Fruit fly (Drosophila melanogaster): Measurements from ENCODE around the gene kek5.
A peak's percentile ranks its signal among the peaks of the same experiment; 100 is the strongest.

The kek5 gene

DNA sequence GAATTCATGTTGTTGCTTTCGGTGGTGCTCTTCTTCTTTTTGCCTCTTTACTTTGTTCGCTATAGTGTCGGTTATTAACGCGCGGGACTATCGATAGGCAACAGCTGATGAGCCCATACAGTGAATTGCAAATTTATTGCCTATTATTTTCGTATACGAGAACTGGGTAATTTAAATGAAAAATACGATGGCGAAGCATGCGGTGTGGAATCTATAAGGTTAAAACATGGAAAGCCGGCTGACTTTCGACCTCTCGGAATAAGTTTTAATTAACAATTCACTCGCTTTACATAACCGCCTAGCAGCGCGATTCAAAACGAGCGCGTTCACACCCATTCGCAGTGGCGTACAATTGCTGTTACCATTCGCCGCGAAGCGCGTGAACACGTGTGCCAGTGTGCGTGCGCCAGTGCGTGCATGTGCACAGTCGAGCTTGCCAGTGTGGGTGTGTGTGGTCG is 126.9 kb downstream of the kek5 start, which contains the start of the genes Naa15-16 and mRpS14 (continued):
- TF ChIP-seq ham (GFP tag; IDR thresholded peaks at IDR 0.05) (no peak), pnt (GFP tag; optimal IDR thresholded peaks at IDR 0.05) (no peak), CG8924 (tag; optimal IDR thresholded peaks at IDR 0.05) (no peak), dpn (GFP tag; optimal IDR thresholded peaks at IDR 0.05) (no peak), CG31365 (tag; optimal IDR thresholded peaks at IDR 0.05) (no peak), Dp (GFP tag; optimal IDR thresholded peaks at IDR 0.05) (peak; percentile 79), trem (tag; optimal IDR thresholded peaks at IDR 0.05) (peak; percentile 47)

DNA sequence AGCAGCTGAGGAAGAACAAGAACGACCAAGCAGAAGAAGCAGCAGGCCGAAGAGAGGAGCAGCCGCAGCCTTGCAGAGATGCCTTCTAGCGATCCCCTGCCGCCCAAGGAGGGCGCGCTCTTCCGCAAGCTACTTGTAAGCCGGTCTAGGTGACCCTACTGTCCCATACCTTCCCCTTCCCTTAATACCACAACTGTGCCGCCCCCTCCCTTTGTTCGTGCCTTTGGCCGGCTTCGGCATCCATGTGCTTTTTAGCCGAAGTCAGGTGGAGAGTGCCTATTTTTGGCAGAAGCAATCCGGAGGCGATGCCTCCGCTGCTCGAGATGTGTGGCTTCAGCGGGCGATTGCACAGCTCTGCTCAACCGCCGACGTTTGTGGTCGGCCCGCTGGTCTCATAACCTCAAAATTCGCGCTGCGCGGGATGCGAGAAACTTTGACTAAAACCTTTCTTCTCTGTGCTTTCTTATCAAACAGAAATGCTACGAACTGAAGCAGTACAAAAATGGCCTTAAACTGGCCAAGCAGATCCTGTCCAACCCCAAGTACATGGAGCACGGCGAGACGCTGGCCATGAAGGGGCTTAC is 127.7 kb downstream of the kek5 start:
- TF ChIP-seq bigmax (GFP tag; optimal IDR thresholded peaks at IDR 0.05) (peak; percentile 93), dm (GFP tag; optimal IDR thresholded peaks at IDR 0.05) (peak; percentile 34), crol (GFP tag; IDR thresholded peaks at IDR 0.05) (peak; percentile 86), CG34422 (GFP tag; IDR thresholded peaks at IDR 0.05) (peak; percentile 58; the same call in 2 of the 3 replicates), D (optimal IDR thresholded peaks at IDR 0.05) (no peak), D (GFP tag; optimal IDR thresholded peaks at IDR 0.05) (no peak), CG17912 (GFP tag; optimal IDR thresholded peaks at IDR 0.05) (no peak), CG17385 (GFP tag; optimal IDR thresholded peaks at IDR 0.05) (peak; percentile 78), Med (GFP tag) (peak; percentile 27)

DNA sequence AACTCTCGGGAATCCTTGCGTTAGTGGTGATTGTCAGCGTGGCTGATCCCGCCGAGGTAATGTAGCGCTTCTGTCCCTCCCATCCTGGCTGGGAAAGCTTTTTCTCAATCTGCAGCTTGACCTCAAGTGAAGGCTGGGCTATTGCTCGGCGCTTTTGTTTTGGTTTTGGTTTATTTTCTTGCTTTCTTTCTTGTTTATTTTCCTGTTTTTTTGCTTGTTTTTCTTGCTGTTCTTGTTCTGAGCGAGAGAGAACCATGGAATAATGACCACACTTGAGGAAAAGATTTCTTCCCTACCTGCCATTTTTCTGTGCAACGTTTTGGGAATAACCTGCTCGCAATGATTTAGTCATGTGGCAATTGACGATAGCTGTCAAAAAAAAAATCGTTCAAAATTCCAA is 132.1 kb downstream of the kek5 start:
- no peak for TF ChIP-seq chinmo (GFP tag; IDR thresholded peaks at IDR 0.05; ENCODE audit: partially characterized antibody)
- TF ChIP-seq chif (GFP tag; optimal IDR thresholded peaks at IDR 0.05): no peak
- no peak for TF ChIP-seq pan (optimal IDR thresholded peaks at IDR 0.05)
- no peak for TF ChIP-seq pan (GFP tag; optimal IDR thresholded peaks at IDR 0.05 in 1 of 2, IDR thresholded peaks at IDR 0.05 in 1 of 2)
- TF ChIP-seq nom (GFP tag; optimal IDR thresholded peaks at IDR 0.05): peak; percentile 95
- peak in 1 of 2 experiments; percentile 73 for TF ChIP-seq bsh (GFP tag; optimal IDR thresholded peaks at IDR 0.05)
- TF ChIP-seq CG10431 (GFP tag; optimal IDR thresholded peaks at IDR 0.05): no peak
- 0 out of 2 replicates have a peak, but pooled peaks have one; percentile 22 for TF ChIP-seq Drgx (GFP tag; IDR thresholded peaks at IDR 0.05)
- TF ChIP-seq Ravus (GFP tag; IDR thresholded peaks at IDR 0.05): no peak

DNA sequence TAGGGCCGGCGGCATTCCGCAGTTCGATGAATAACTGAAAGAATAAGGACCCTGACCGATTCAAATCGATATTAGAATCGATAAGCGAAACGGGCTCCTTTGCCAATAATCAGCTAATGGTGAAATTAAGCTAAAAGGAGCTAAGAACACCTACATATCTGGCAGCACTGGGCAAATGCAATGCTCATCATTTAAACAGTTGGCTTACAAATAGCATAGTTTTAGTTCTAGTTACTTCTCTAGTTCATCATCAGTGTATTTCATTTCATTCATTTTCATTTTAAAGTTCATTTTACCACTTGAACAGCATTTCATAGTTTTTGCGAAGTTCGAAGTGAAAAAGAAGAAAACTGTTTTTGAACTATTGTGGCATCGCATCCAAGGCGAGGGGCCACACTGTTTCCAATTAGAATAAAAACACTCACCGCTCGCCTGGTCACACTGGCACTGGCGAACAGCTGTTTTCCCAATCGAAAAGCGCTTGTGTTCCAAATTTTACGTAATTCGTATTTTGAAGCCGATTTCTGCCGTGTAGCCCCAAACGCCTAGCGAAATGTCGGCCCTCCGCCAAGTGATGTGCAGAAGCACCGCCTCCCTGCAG is 139.1 kb downstream of the kek5 start, which contains the start of the genes pcm and ND-18:
Gene pcm (minus strand): TSS at position 28 of the 601 bp plus-strand sequence.
Gene ND-18 (plus strand): TSS at position 438 of the 601 bp plus-strand sequence.
- TF ChIP-seq CG2116 (GFP tag; optimal IDR thresholded peaks at IDR 0.05) (peak; percentile 66), CG32772 (GFP tag; IDR thresholded peaks at IDR 0.05) (no peak), bigmax (GFP tag; optimal IDR thresholded peaks at IDR 0.05) (no peak), CG4820 (GFP tag; optimal IDR thresholded peaks at IDR 0.05) (no peak), nmo (GFP tag; optimal IDR thresholded peaks at IDR 0.05) (peak; percentile 9), CG10366 (GFP tag; IDR thresholded peaks at IDR 0.05) (no peak), C15 (GFP tag; IDR thresholded peaks at IDR 0.05) (no peak), trem (tag; optimal IDR thresholded peaks at IDR 0.05) (peak; percentile 1), p53 (GFP tag; optimal IDR thresholded peaks at IDR 0.05) (no peak), sc (optimal IDR thresholded peaks at IDR 0.05) (no peak), sc (GFP tag; optimal IDR thresholded peaks at IDR 0.05) (no peak), Max (GFP tag; optimal IDR thresholded peaks at IDR 0.05) (peak; percentile 9), CG13287 (GFP tag; IDR thresholded peaks at IDR 0.05; ENCODE audit: partially characterized antibody) (peak; percentile 18; the same call in 1 of the 2 replicates), CG11085 (GFP tag; IDR thresholded peaks at IDR 0.05) (no peak), Ets65A (GFP tag) (peak; percentile 21), hb (GFP tag; IDR thresholded peaks at IDR 0.05; ENCODE audit: partially characterized antibody) (no peak), CG2199 (GFP tag; IDR thresholded peaks at IDR 0.05) (no peak), dati (GFP tag; IDR thresholded peaks at IDR 0.05) (no peak), bbx (GFP tag; IDR thresholded peaks at IDR 0.05; ENCODE audit: partially characterized antibody) (no peak), Camta (GFP tag; optimal IDR thresholded peaks at IDR 0.05) (no peak), Taf1 (GFP tag; IDR thresholded peaks at IDR 0.05) (no peak), CG18262 (tag; optimal IDR thresholded peaks at IDR 0.05) (no peak), aop (GFP tag; IDR thresholded peaks at IDR 0.05) (no peak), CG31441 (GFP tag; IDR thresholded peaks at IDR 0.05) (no peak)

Data from whole organism, embryonic.